Fruit fly (Drosophila melanogaster) whole organism, wandering third instar larva: ENCODE data around the gene Vm32E.

Experiments
- Abd-B ChIP-seq: fragments of >200 bp; optimal IDR thresholded peaks from 2 replicates; lab custom pipeline; 2017; ENCODE audit warnings: missing biosample characterization, missing genetic modification characterization
- CG32264 ChIP-seq: fragments of 200-800 bp; sonication (Bioruptor generic); optimal IDR thresholded peaks from 2 replicates; lab custom pipeline; 2016; ENCODE audit warnings: missing biosample characterization, missing genetic modification characterization
- CG9705 ChIP-seq: fragments of 200-800 bp; sonication (Bioruptor generic); optimal IDR thresholded peaks from 2 replicates; lab custom pipeline; 2018; ENCODE audit warnings: missing biosample characterization, mild to moderate bottlenecking, missing genetic modification characterization
- CrebA ChIP-seq: fragments of 200-800 bp; sonication (Bioruptor generic); optimal IDR thresholded peaks from 2 replicates; lab custom pipeline; 2016; ENCODE audit warnings: missing biosample characterization, mild to moderate bottlenecking, missing genetic modification characterization, borderline replicate concordance
- Dfd ChIP-seq: fragments of >200 bp; optimal IDR thresholded peaks from 2 replicates; lab custom pipeline; 2017; ENCODE audit warnings: missing biosample characterization, missing genetic modification characterization
- GATAd ChIP-seq: sonication (Bioruptor generic); optimal IDR thresholded peaks from 2 replicates; lab custom pipeline; 2016; ENCODE audit warnings: missing biosample characterization, missing genetic modification characterization
- HLH106 ChIP-seq: fragments of 200-800 bp; optimal IDR thresholded peaks from 3 replicates; lab custom pipeline; 2019; ENCODE audit warnings: missing biosample characterization, mild to moderate bottlenecking, missing genetic modification characterization, moderate library complexity
- Hr78 ChIP-seq: fragments of >200 bp; optimal IDR thresholded peaks from 2 replicates; lab custom pipeline; 2017; ENCODE audit warnings: missing biosample characterization, missing genetic modification characterization
- Hr83 ChIP-seq: fragments of 200-300 bp; sonication (Bioruptor generic); optimal IDR thresholded peaks from 2 replicates; lab custom pipeline; 2016; ENCODE audit warnings: missing biosample characterization, mild to moderate bottlenecking, missing genetic modification characterization, moderate library complexity; ENCODE audit not compliant: poor library complexity, severe bottlenecking
- Jra ChIP-seq: sonication (Bioruptor generic); optimal IDR thresholded peaks from 2 replicates; lab custom pipeline; 2016; ENCODE audit warnings: missing biosample characterization, missing genetic modification characterization
- Myc ChIP-seq: fragments of >200 bp; optimal IDR thresholded peaks from 2 replicates; lab custom pipeline; 2017
- OdsH ChIP-seq: fragments of 200-800 bp; sonication (Bioruptor generic); optimal IDR thresholded peaks from 2 replicates; lab custom pipeline; 2016; ENCODE audit warnings: missing biosample characterization, mild to moderate bottlenecking, missing genetic modification characterization
- Rel ChIP-seq, 2 experiments: fragments of 200-800 bp; sonication (Bioruptor generic) in 1 of 2; optimal IDR thresholded peaks; 2 replicates in 1 of 2; 3 replicates in 1 of 2; lab custom pipeline; 2016 to 2019; ENCODE audit warnings: mild to moderate bottlenecking in 2 of 2, missing biosample characterization in 2 of 2, missing genetic modification characterization in 2 of 2, moderate library complexity in 1 of 2
- Sp1 ChIP-seq: fragments of 200-800 bp; sonication (Bioruptor generic); optimal IDR thresholded peaks from 3 replicates; lab custom pipeline; 2019; ENCODE audit warnings: missing biosample characterization, mild to moderate bottlenecking, missing genetic modification characterization, moderate library complexity
- br ChIP-seq: fragments of 200-800 bp; sonication (Bioruptor generic); optimal IDR thresholded peaks from 2 replicates; lab custom pipeline; 2016; ENCODE audit warnings: missing biosample characterization, missing genetic modification characterization
- brk ChIP-seq: fragments of 200-800 bp; sonication (Bioruptor generic); optimal IDR thresholded peaks from 2 replicates; lab custom pipeline; 2016; ENCODE audit warnings: missing biosample characterization, mild to moderate bottlenecking, missing genetic modification characterization
- dl ChIP-seq, 2 experiments: fragments of 175-275, 200-275 bp in 1 of 2; fragments of 200-275 bp in 1 of 2; sonication (Bioruptor generic); optimal IDR thresholded peaks; lab custom pipeline; 2018; ENCODE audit warnings: mild to moderate bottlenecking in 2 of 2, missing biosample characterization in 2 of 2, missing genetic modification characterization in 2 of 2, moderate library complexity in 2 of 2; ENCODE audit not compliant: partially characterized antibody in 2 of 2, insufficient read depth in 1 of 2
- dmrt93B ChIP-seq: fragments of 200-800 bp; sonication (Bioruptor generic); optimal IDR thresholded peaks from 2 replicates; lab custom pipeline; 2018; ENCODE audit warnings: missing biosample characterization, mild to moderate bottlenecking, missing genetic modification characterization
- dsf ChIP-seq: sonication (Bioruptor generic); optimal IDR thresholded peaks from 2 replicates; lab custom pipeline; 2016; ENCODE audit warnings: missing biosample characterization, missing genetic modification characterization, borderline replicate concordance
- ey ChIP-seq: fragments of 200-800 bp; sonication (Bioruptor generic); optimal IDR thresholded peaks from 2 replicates; lab custom pipeline; 2016; ENCODE audit warnings: missing biosample characterization, missing genetic modification characterization
- foxo ChIP-seq, 2 experiments: fragments of 200-800 bp; sonication (Bioruptor generic); optimal IDR thresholded peaks; 2 replicates in 1 of 2; 3 replicates in 1 of 2; lab custom pipeline; 2016 to 2017; ENCODE audit warnings: missing biosample characterization in 2 of 2, missing genetic modification characterization in 2 of 2
- fru ChIP-seq: fragments of 200-800 bp; sonication (Bioruptor generic); optimal IDR thresholded peaks from 3 replicates; lab custom pipeline; 2016; ENCODE audit warnings: missing biosample characterization, mild to moderate bottlenecking, missing genetic modification characterization
- h ChIP-seq: fragments of 200-800 bp; sonication (Bioruptor generic); optimal IDR thresholded peaks from 3 replicates; lab custom pipeline; 2016; ENCODE audit warnings: missing biosample characterization, mild to moderate bottlenecking, missing genetic modification characterization
- jim ChIP-seq: fragments of 175-275, 200-325 bp; sonication (Bioruptor generic); optimal IDR thresholded peaks from 2 replicates; lab custom pipeline; 2016; ENCODE audit warnings: missing biosample characterization, mild to moderate bottlenecking, missing genetic modification characterization
- lola ChIP-seq: fragments of >200 bp; optimal IDR thresholded peaks from 2 replicates; lab custom pipeline; 2017; ENCODE audit warnings: missing biosample characterization, missing genetic modification characterization
- pan ChIP-seq: fragments of >200 bp; optimal IDR thresholded peaks from 2 replicates; lab custom pipeline; 2017
- psq ChIP-seq: fragments of 200-800 bp; sonication (Bioruptor generic); optimal IDR thresholded peaks from 3 replicates; lab custom pipeline; 2017; ENCODE audit warnings: missing biosample characterization, mild to moderate bottlenecking, missing genetic modification characterization, moderate library complexity
- rgr ChIP-seq: fragments of 200-800 bp; sonication (Bioruptor generic); optimal IDR thresholded peaks from 3 replicates; lab custom pipeline; 2016; ENCODE audit warnings: missing biosample characterization, mild to moderate bottlenecking, missing genetic modification characterization
- sage ChIP-seq: fragments of 200-800 bp; sonication (Bioruptor generic); optimal IDR thresholded peaks from 2 replicates; lab custom pipeline; 2016; ENCODE audit warnings: missing biosample characterization, mild to moderate bottlenecking, missing genetic modification characterization
- tai ChIP-seq: sonication (Bioruptor generic); optimal IDR thresholded peaks from 2 replicates; lab custom pipeline; 2016; ENCODE audit warnings: missing biosample characterization, missing genetic modification characterization
- woc ChIP-seq: sonication (Bioruptor generic); optimal IDR thresholded peaks from 2 replicates; lab custom pipeline; 2016; ENCODE audit warnings: missing biosample characterization, mild to moderate bottlenecking, missing genetic modification characterization

Vm32E gene

dm6 chr2L:11182148-11182593 is 10.7 kb upstream of the Vm32E start:
- TF ChIP-seq brk (GFP tag; lab: Kevin White, UChicago) (no peak), dl (GFP tag; optimal IDR thresholded peaks at IDR 0.05; lab: Kevin White, UChicago; ENCODE audit: insufficient read depth in 1 of 2, partially characterized antibody in 2 of 2) (no peak), Abd-B (no peak), dmrt93B (peak; percentile 73), pan (lab: Kevin White, UChicago) (no peak), Rel (GFP tag; optimal IDR thresholded peaks at IDR 0.05; lab: Kevin White, UChicago) (no peak), Rel (tag; optimal IDR thresholded peaks at IDR 0.05; lab: Kevin White, UChicago) (no peak), rgr (GFP tag; lab: Kevin White, UChicago) (peak; percentile 70), HLH106 (tag; lab: Kevin White, UChicago) (peak; percentile 85), OdsH (peak; percentile 74), Hr83 (GFP tag; lab: Kevin White, UChicago) (no peak), Jra (GFP tag; lab: Kevin White, UChicago) (no peak), h (GFP tag; lab: Kevin White, UChicago) (peak; percentile 39), Sp1 (GFP tag; lab: Kevin White, UChicago) (peak; percentile 92), CG9705 (GFP tag; lab: Kevin White, UChicago) (peak; percentile 32), fru (GFP tag; lab: Kevin White, UChicago) (peak; percentile 46), psq (peak; percentile 66), GATAd (no peak), foxo (GFP tag; optimal IDR thresholded peaks at IDR 0.05; lab: Kevin White, UChicago) (peak in 1 of 2 experiments; percentile 81), br (GFP tag; lab: Kevin White, UChicago) (no peak), Hr78 (GFP tag; lab: Kevin White, UChicago) (no peak), Myc (no peak), ey (GFP tag; lab: Kevin White, UChicago) (peak; percentile 14), lola (GFP tag; lab: Kevin White, UChicago) (no peak)

- TF ChIP-seq sage: no peak
- no peak for TF ChIP-seq br (GFP tag; lab: Kevin White, UChicago)
- no peak for TF ChIP-seq foxo (GFP tag; optimal IDR thresholded peaks at IDR 0.05; lab: Kevin White, UChicago)
- TF ChIP-seq CG9705 (GFP tag; lab: Kevin White, UChicago): no peak
- TF ChIP-seq woc (GFP tag; lab: Kevin White, UChicago): no peak
- no peak for TF ChIP-seq rgr (GFP tag; lab: Kevin White, UChicago)
- no peak for TF ChIP-seq tai (GFP tag; lab: Kevin White, UChicago)
- no peak for TF ChIP-seq dsf (GFP tag; lab: Kevin White, UChicago)
- TF ChIP-seq Myc: no peak
- no peak for TF ChIP-seq Hr83 (GFP tag; lab: Kevin White, UChicago)
- TF ChIP-seq Hr78 (GFP tag; lab: Kevin White, UChicago): no peak
These were observed 7.4 kb upstream of the Vm32E start, which contains the start of gene Boh2 for dm6 chr2L:11178826-11179391. Gene Boh2 (plus strand): TSS chr2L:11179032.

- TF ChIP-seq brk (GFP tag; lab: Kevin White, UChicago) (no peak), CG32264 (GFP tag; lab: Kevin White, UChicago) (no peak), CrebA (GFP tag; lab: Kevin White, UChicago) (no peak), Hr78 (GFP tag; lab: Kevin White, UChicago) (no peak), fru (GFP tag; lab: Kevin White, UChicago) (no peak), Abd-B (no peak), dsf (GFP tag; lab: Kevin White, UChicago) (no peak), OdsH (no peak), jim (no peak), Dfd (GFP tag; lab: Kevin White, UChicago) (no peak)
- TF ChIP-seq, all 38 proteins: peak for 0
These were observed 6.9 kb upstream of the Vm32E start for dm6 chr2L:11178334-11178733.
